Worm (Caenorhabditis elegans) whole organism, L1 larva: ENCODE results near the gene F09E10.1.
A peak's percentile ranks its signal among the peaks of the same experiment; 100 is the strongest.

Experiments
- C04F5.9 ChIP-seq: sonication (generic microtip); optimal IDR thresholded peaks from 2 replicates; lab custom pipeline; 2016; ENCODE audit warnings: missing genetic modification characterization, missing compliant biosample characterization
- C16A3.4 ChIP-seq: fragments of 150-350 bp; optimal IDR thresholded peaks from 2 replicates; lab custom pipeline; 2014; ENCODE audit warnings: missing biosample characterization, missing genetic modification characterization
- Y116A8C.19 ChIP-seq: sonication (generic microtip); optimal IDR thresholded peaks from 2 replicates; lab custom pipeline; 2016; ENCODE audit warnings: missing compliant biosample characterization, missing genetic modification characterization, borderline replicate concordance
- ama-1 ChIP-seq: fragments of 150-350 bp; optimal IDR thresholded peaks from 2 replicates; lab custom pipeline; 2014
- blmp-1 ChIP-seq: fragments of 150-350 bp; optimal IDR thresholded peaks from 2 replicates; lab custom pipeline; 2014; ENCODE audit warnings: missing biosample characterization, missing genetic modification characterization
- ceh-63 ChIP-seq: fragments of 200-800 bp; sonication (Bioruptor generic); optimal IDR thresholded peaks from 2 replicates; lab custom pipeline; 2018; ENCODE audit warnings: mild to moderate bottlenecking, missing genetic modification characterization, missing compliant biosample characterization
- ceh-8 ChIP-seq: fragments of 200-800 bp; sonication (Bioruptor generic); optimal IDR thresholded peaks from 2 replicates; lab custom pipeline; 2018; ENCODE audit warnings: mild to moderate bottlenecking, missing genetic modification characterization, moderate library complexity, missing compliant biosample characterization
- ceh-82 ChIP-seq, 3 experiments: fragments of 150-350 bp in 1 of 3; sonication (generic microtip) in 2 of 3; optimal IDR thresholded peaks; 2 replicates each; lab custom pipeline; 2014 to 2017; ENCODE audit warnings: missing biosample characterization in 3 of 3, missing genetic modification characterization in 3 of 3
- ceh-90 ChIP-seq: sonication (generic microtip); optimal IDR thresholded peaks from 2 replicates; lab custom pipeline; 2016; ENCODE audit warnings: missing genetic modification characterization, missing compliant biosample characterization
- efl-1 ChIP-seq, 4 experiments: fragments of 150-350 bp; optimal IDR thresholded peaks in 3 of 4; peaks in 1 of 4; 1 replicate in 1 of 4; 2 replicates in 3 of 4; lab custom pipeline; 2014; ENCODE audit warnings: missing biosample characterization in 2 of 4, missing genetic modification characterization in 2 of 4, missing genetic modification reagents in 2 of 4
- efl-3 ChIP-seq: fragments of 200-800 bp; sonication (Bioruptor generic); optimal IDR thresholded peaks from 2 replicates; lab custom pipeline; 2018; ENCODE audit warnings: mild to moderate bottlenecking, missing genetic modification characterization, missing compliant biosample characterization
- egl-27 ChIP-seq, 2 experiments: fragments of 150-350 bp in 1 of 2; sonication (generic microtip); optimal IDR thresholded peaks; 3 replicates each; lab custom pipeline; 2017 to 2018; ENCODE audit warnings: missing biosample characterization in 2 of 2, missing genetic modification characterization in 2 of 2, missing genetic modification reagents in 2 of 2
- elt-2 ChIP-seq: sonication (generic microtip); optimal IDR thresholded peaks from 2 replicates; lab custom pipeline; 2016; ENCODE audit warnings: missing genetic modification characterization, mild to moderate bottlenecking, inconsistent platforms, missing compliant biosample characterization, missing genetic modification reagents
- elt-3 ChIP-seq, 6 experiments: fragments of 150-350 bp in 1 of 6; sonication (generic microtip); optimal IDR thresholded peaks; 2 replicates each; lab custom pipeline; 2017 to 2018; ENCODE audit warnings: missing biosample characterization in 6 of 6, missing genetic modification characterization in 6 of 6, inconsistent platforms in 1 of 6
- fkh-10 ChIP-seq: sonication (generic microtip); optimal IDR thresholded peaks from 2 replicates; lab custom pipeline; 2017; ENCODE audit warnings: missing biosample characterization, missing genetic modification reagents, missing genetic modification characterization
- fkh-4 ChIP-seq: sonication (generic microtip); optimal IDR thresholded peaks from 2 replicates; lab custom pipeline; 2016; ENCODE audit warnings: missing compliant biosample characterization, missing genetic modification characterization, borderline replicate concordance
- fos-1 ChIP-seq: fragments of 150-350 bp; optimal IDR thresholded peaks from 2 replicates; lab custom pipeline; 2014; ENCODE audit warnings: missing biosample characterization, missing genetic modification characterization
- hlh-17 ChIP-seq: fragments of 200-800 bp; sonication (Bioruptor generic); optimal IDR thresholded peaks from 2 replicates; lab custom pipeline; 2018; ENCODE audit warnings: missing genetic modification characterization, mild to moderate bottlenecking, missing compliant biosample characterization, moderate library complexity, borderline replicate concordance
- lin-13 ChIP-seq: fragments of 150-350 bp; optimal IDR thresholded peaks from 2 replicates; lab custom pipeline; 2014; ENCODE audit warnings: missing biosample characterization, missing genetic modification reagents, missing genetic modification characterization
- lin-14 ChIP-seq: fragments of 200-800 bp; sonication (Bioruptor generic); optimal IDR thresholded peaks from 2 replicates; lab custom pipeline; 2018; ENCODE audit warnings: mild to moderate bottlenecking, missing genetic modification characterization, moderate library complexity, missing compliant biosample characterization
- lin-35 ChIP-seq, 2 experiments: fragments of 150-350 bp; optimal IDR thresholded peaks; 2 replicates each; lab custom pipeline; 2014; ENCODE audit warnings: missing biosample characterization in 2 of 2, missing genetic modification characterization in 2 of 2, missing genetic modification reagents in 2 of 2
- lir-3 ChIP-seq: sonication (generic microtip); optimal IDR thresholded peaks from 2 replicates; lab custom pipeline; 2016; ENCODE audit warnings: mild to moderate bottlenecking, missing genetic modification characterization, moderate library complexity, missing compliant biosample characterization; ENCODE audit not compliant: poor library complexity
- lsy-2 ChIP-seq, 2 experiments: fragments of 150-350 bp; optimal IDR thresholded peaks; 2 replicates each; lab custom pipeline; 2014; ENCODE audit warnings: missing biosample characterization in 2 of 2, missing genetic modification characterization in 2 of 2
- mab-9 ChIP-seq: fragments of 200-800 bp; sonication (Bioruptor generic); IDR thresholded peaks from 2 replicates; pipeline ENCODE4 v1.3.6; 2022; ENCODE audit warnings: missing genetic modification reagents, missing genetic modification characterization, missing compliant biosample characterization
- mdl-1 ChIP-seq, 2 experiments: fragments of 150-350 bp; optimal IDR thresholded peaks; 2 replicates each; lab custom pipeline; 2014 to 2017; ENCODE audit warnings: missing biosample characterization in 2 of 2, missing genetic modification characterization in 2 of 2, inconsistent platforms in 1 of 2
- mep-1 ChIP-seq: fragments of 150-350 bp; optimal IDR thresholded peaks from 2 replicates; lab custom pipeline; 2014; ENCODE audit warnings: missing biosample characterization, missing genetic modification characterization
- nhr-12 ChIP-seq: sonication (generic microtip); optimal IDR thresholded peaks from 2 replicates; lab custom pipeline; 2017; ENCODE audit warnings: missing biosample characterization, missing genetic modification characterization
- nhr-19 ChIP-seq: fragments of 200-800 bp; sonication (Bioruptor generic); conservative IDR thresholded peaks from 2 replicates; pipeline ENCODE4 v1.3.6; 2022; ENCODE audit warnings: missing genetic modification characterization, missing compliant biosample characterization
- nhr-20 ChIP-seq: sonication (generic microtip); optimal IDR thresholded peaks from 2 replicates; lab custom pipeline; 2016; ENCODE audit warnings: mild to moderate bottlenecking, missing genetic modification characterization, missing compliant biosample characterization
- nhr-47 ChIP-seq: sonication (generic microtip); optimal IDR thresholded peaks from 2 replicates; lab custom pipeline; 2016; ENCODE audit warnings: mild to moderate bottlenecking, missing genetic modification characterization, moderate library complexity, missing compliant biosample characterization
- nhr-71 ChIP-seq: sonication (generic microtip); optimal IDR thresholded peaks from 2 replicates; lab custom pipeline; 2016; ENCODE audit warnings: mild to moderate bottlenecking, missing genetic modification characterization, moderate library complexity, missing compliant biosample characterization
- nhr-84 ChIP-seq: sonication (generic microtip); optimal IDR thresholded peaks from 2 replicates; lab custom pipeline; 2017; ENCODE audit warnings: missing biosample characterization, missing genetic modification characterization
- nhr-85 ChIP-seq: sonication (generic microtip); peaks from one replicate; lab custom pipeline; 2016; ENCODE audit warnings: missing genetic modification characterization, inconsistent platforms, missing compliant biosample characterization
- nhr-90 ChIP-seq: sonication (generic microtip); optimal IDR thresholded peaks from 2 replicates; lab custom pipeline; 2016; ENCODE audit warnings: mild to moderate bottlenecking, missing genetic modification characterization, missing compliant biosample characterization; ENCODE audit not compliant: poor library complexity
- pag-3 ChIP-seq: sonication (generic microtip); optimal IDR thresholded peaks from 2 replicates; lab custom pipeline; 2017; ENCODE audit warnings: missing genetic modification characterization, mild to moderate bottlenecking, missing compliant biosample characterization, antibody characterized with exemption, borderline replicate concordance; ENCODE audit not compliant: insufficient read depth
- pax-3 ChIP-seq: fragments of 200-800 bp; sonication (Bioruptor generic); optimal IDR thresholded peaks from 2 replicates; lab custom pipeline; 2018; ENCODE audit warnings: mild to moderate bottlenecking, missing genetic modification characterization, moderate library complexity, missing compliant biosample characterization
- rnt-1 ChIP-seq: sonication (generic microtip); optimal IDR thresholded peaks from 2 replicates; lab custom pipeline; 2016; ENCODE audit warnings: mild to moderate bottlenecking, missing genetic modification characterization, moderate library complexity, missing compliant biosample characterization
- skn-1 ChIP-seq: fragments of 150-350 bp; optimal IDR thresholded peaks from 2 replicates; lab custom pipeline; 2014; ENCODE audit warnings: missing biosample characterization, missing genetic modification characterization
- snu-23 ChIP-seq: sonication (generic microtip); optimal IDR thresholded peaks from 2 replicates; lab custom pipeline; 2016; ENCODE audit warnings: missing genetic modification characterization, missing compliant biosample characterization
- sox-4 ChIP-seq: sonication (generic microtip); optimal IDR thresholded peaks from 2 replicates; lab custom pipeline; 2016; ENCODE audit warnings: missing genetic modification characterization, missing compliant biosample characterization
- swsn-7 ChIP-seq: sonication (generic microtip); optimal IDR thresholded peaks from 2 replicates; lab custom pipeline; 2016; ENCODE audit warnings: missing genetic modification characterization, missing compliant biosample characterization
- unc-86 ChIP-seq: sonication (generic microtip); optimal IDR thresholded peaks from 2 replicates; lab custom pipeline; 2016; ENCODE audit warnings: missing genetic modification characterization, missing compliant biosample characterization
- unc-98 ChIP-seq: fragments of 200-800 bp; sonication (Bioruptor generic); IDR thresholded peaks from 2 replicates; pipeline ENCODE4 v1.3.6; 2022; ENCODE audit warnings: missing genetic modification characterization, missing compliant biosample characterization
- ztf-11 ChIP-seq, 2 experiments: sonication (generic microtip); optimal IDR thresholded peaks; 2 replicates each; lab custom pipeline; 2016 to 2017; ENCODE audit warnings: missing genetic modification characterization in 2 of 2, missing biosample characterization in 1 of 2, missing compliant biosample characterization in 1 of 2

Gene F09E10.1

ce11 chrX:1527338-1527737 lies 24.7 kb downstream of the F09E10.1 start:
- TF ChIP-seq fkh-4 (tag; lab: Kevin White, UChicago) (no peak), lir-3 (tag; lab: Kevin White, UChicago) (no peak), ztf-11 (tag; optimal IDR thresholded peaks at IDR 0.05; lab: Kevin White, UChicago) (no peak), sox-4 (tag; lab: Kevin White, UChicago) (no peak), ceh-63 (GFP tag; lab: Kevin White, UChicago) (no peak), lin-14 (GFP tag; lab: Kevin White, UChicago) (peak; percentile 76), nhr-71 (peak; percentile 54), blmp-1 (tag; lab: Kevin White, UChicago) (peak; percentile 69), nhr-20 (tag; lab: Kevin White, UChicago) (peak; percentile 76), mdl-1 (tag; optimal IDR thresholded peaks at IDR 0.05; lab: Kevin White, UChicago) (peak in 1 of 2 experiments; percentile 48), pag-3 (tag; lab: Kevin White, UChicago) (peak; percentile 10), nhr-84 (tag; lab: Kevin White, UChicago) (no peak), swsn-7 (tag; lab: Kevin White, UChicago) (no peak), Y116A8C.19 (no peak), egl-27 (tag; optimal IDR thresholded peaks at IDR 0.05; lab: Kevin White, UChicago) (no peak), fkh-10 (no peak), ceh-90 (tag; lab: Kevin White, UChicago) (no peak), elt-2 (tag; lab: Kevin White, UChicago) (no peak), mab-9 (GFP tag; lab: Robert Waterston, UW) (0 out of 2 replicates have a peak, but pooled peaks have one; percentile 8), elt-3 (tag; optimal IDR thresholded peaks at IDR 0.05; lab: Kevin White, UChicago) (peak in 2 of 6 experiments; percentile 38 to 56), efl-3 (GFP tag; lab: Kevin White, UChicago) (no peak), lin-13 (no peak), unc-86 (tag; lab: Kevin White, UChicago) (no peak), nhr-85 (tag; lab: Kevin White, UChicago) (peak; percentile 91), lsy-2 (tag; optimal IDR thresholded peaks at IDR 0.05; lab: Kevin White, UChicago) (peak in 1 of 2 experiments; percentile 35), rnt-1 (tag; lab: Kevin White, UChicago) (peak; percentile 24), nhr-19 (GFP tag; lab: Robert Waterston, UW) (no peak; the same call in 1 of the 2 replicates), unc-98 (GFP tag; lab: Robert Waterston, UW) (no peak), efl-1 (optimal IDR thresholded peaks at IDR 0.05; lab: Kevin White, UChicago) (no peak), efl-1 (GFP tag; optimal IDR thresholded peaks at IDR 0.05 in 1 of 2; lab: Kevin White, UChicago) (peak in 1 of 2 experiments; percentile 76), mep-1 (tag; lab: Kevin White, UChicago) (peak; percentile 70), nhr-47 (tag; lab: Kevin White, UChicago) (peak; percentile 35), skn-1 (tag; lab: Kevin White, UChicago) (peak; percentile 70), snu-23 (GFP tag; lab: Kevin White, UChicago) (peak; percentile 81), ceh-82 (tag; optimal IDR thresholded peaks at IDR 0.05; lab: Kevin White, UChicago) (peak in 1 of 3 experiments; percentile 10), ama-1 (lab: Kevin White, UChicago) (no peak), C16A3.4 (peak; percentile 16), C04F5.9 (no peak), hlh-17 (no peak), nhr-12 (tag; lab: Kevin White, UChicago) (no peak), ceh-8 (GFP tag; lab: Kevin White, UChicago) (no peak), lin-35 (GFP tag; optimal IDR thresholded peaks at IDR 0.05; lab: Kevin White, UChicago) (peak in 1 of 2 experiments; percentile 45), nhr-90 (peak; percentile 53), pax-3 (tag; lab: Kevin White, UChicago) (no peak), fos-1 (no peak)
